Worm (Caenorhabditis elegans) whole organism, late embryonic: Measurements from ENCODE around the gene rpl-6.

Experiments used
- C38D4.7 ChIP-seq: fragments of 200-800 bp; sonication (Bioruptor generic); optimal IDR thresholded peaks from 2 replicates; lab custom pipeline; 2018; ENCODE audit warnings: mild to moderate bottlenecking, missing genetic modification characterization, moderate library complexity, missing compliant biosample characterization
- F13H6.1 ChIP-seq: sonication (generic microtip); optimal IDR thresholded peaks from 2 replicates; lab custom pipeline; 2016; ENCODE audit warnings: missing genetic modification characterization, missing compliant biosample characterization
- K09A11.1 ChIP-seq: sonication (generic microtip); optimal IDR thresholded peaks from 2 replicates; lab custom pipeline; 2017; ENCODE audit warnings: antibody characterized with exemption, mild to moderate bottlenecking, missing genetic modification characterization, missing compliant biosample characterization; ENCODE audit not compliant: insufficient read depth
- T23F11.4 ChIP-seq: fragments of 200-800 bp; sonication (Bioruptor generic); optimal IDR thresholded peaks from 2 replicates; lab custom pipeline; 2018; ENCODE audit warnings: mild to moderate bottlenecking, missing genetic modification characterization, missing compliant biosample characterization
- ahr-1 ChIP-seq: sonication (generic microtip); optimal IDR thresholded peaks from 2 replicates; lab custom pipeline; 2016; ENCODE audit warnings: missing genetic modification characterization, missing compliant biosample characterization
- ama-1 ChIP-seq: fragments of 150-350 bp; optimal IDR thresholded peaks from 2 replicates; lab custom pipeline; 2014
- ceh-14 ChIP-seq: sonication (generic microtip); optimal IDR thresholded peaks from 2 replicates; lab custom pipeline; 2016; ENCODE audit warnings: missing genotype, missing genetic modification characterization, missing compliant biosample characterization
- ceh-19 ChIP-seq: fragments of 200-800 bp; sonication (Bioruptor generic); optimal IDR thresholded peaks from 2 replicates; lab custom pipeline; 2018; ENCODE audit warnings: mild to moderate bottlenecking, missing genetic modification characterization, missing compliant biosample characterization
- ceh-2 ChIP-seq: sonication (generic microtip); optimal IDR thresholded peaks from 2 replicates; lab custom pipeline; 2016; ENCODE audit warnings: missing genotype, missing genetic modification characterization, missing compliant biosample characterization
- ceh-22 ChIP-seq: sonication (generic microtip); optimal IDR thresholded peaks from 2 replicates; lab custom pipeline; 2017; ENCODE audit warnings: missing biosample characterization, missing genetic modification characterization
- ceh-24 ChIP-seq: sonication (generic microtip); optimal IDR thresholded peaks from 2 replicates; lab custom pipeline; 2016; ENCODE audit warnings: mild to moderate bottlenecking, missing genetic modification characterization, missing compliant biosample characterization
- ceh-30 ChIP-seq: fragments of 150-350 bp; optimal IDR thresholded peaks from 2 replicates; lab custom pipeline; 2014; ENCODE audit warnings: missing biosample characterization, missing genetic modification characterization
- ceh-31 ChIP-seq: sonication (generic microtip); optimal IDR thresholded peaks from 2 replicates; lab custom pipeline; 2016; ENCODE audit warnings: missing genetic modification characterization, missing compliant biosample characterization
- ceh-34 ChIP-seq: sonication (generic microtip); optimal IDR thresholded peaks from 2 replicates; lab custom pipeline; 2016; ENCODE audit warnings: mild to moderate bottlenecking, missing genetic modification characterization, missing compliant biosample characterization
- ceh-45 ChIP-seq: fragments of 200-800 bp; sonication (Bioruptor generic); IDR thresholded peaks from 2 replicates; pipeline ENCODE4 v1.3.6; 2022; ENCODE audit warnings: missing genetic modification reagents, missing genetic modification characterization, missing compliant biosample characterization
- ceh-48 ChIP-seq: sonication (generic microtip); optimal IDR thresholded peaks from 2 replicates; lab custom pipeline; 2016; ENCODE audit warnings: missing genetic modification characterization, inconsistent platforms, missing compliant biosample characterization
- ceh-9 ChIP-seq: sonication (generic microtip); optimal IDR thresholded peaks from 2 replicates; lab custom pipeline; 2016; ENCODE audit warnings: mild to moderate bottlenecking, missing genetic modification characterization, inconsistent platforms, missing compliant biosample characterization
- che-1 ChIP-seq: sonication (generic microtip); optimal IDR thresholded peaks from 2 replicates; lab custom pipeline; 2016; ENCODE audit warnings: mild to moderate bottlenecking, missing genetic modification characterization, missing compliant biosample characterization
- elt-2 ChIP-seq: sonication (generic microtip); optimal IDR thresholded peaks from 2 replicates; lab custom pipeline; 2016; ENCODE audit warnings: missing genetic modification reagents, missing genetic modification characterization, missing compliant biosample characterization
- fax-1 ChIP-seq: sonication (generic microtip); optimal IDR thresholded peaks from 2 replicates; lab custom pipeline; 2016; ENCODE audit warnings: missing genotype, missing genetic modification characterization, missing compliant biosample characterization
- fkh-10 ChIP-seq: fragments of 150-350 bp; optimal IDR thresholded peaks from 2 replicates; lab custom pipeline; 2014; ENCODE audit warnings: missing biosample characterization, missing genetic modification reagents, missing genetic modification characterization
- gmeb-2 ChIP-seq: sonication (generic microtip); optimal IDR thresholded peaks from 2 replicates; lab custom pipeline; 2016; ENCODE audit warnings: missing genetic modification characterization, inconsistent platforms, missing compliant biosample characterization
- hlh-15 ChIP-seq: sonication (generic microtip); optimal IDR thresholded peaks from 2 replicates; lab custom pipeline; 2016; ENCODE audit warnings: missing genetic modification characterization, missing compliant biosample characterization
- hlh-30 ChIP-seq: sonication (generic microtip); optimal IDR thresholded peaks from 2 replicates; lab custom pipeline; 2017; ENCODE audit warnings: antibody characterized with exemption, missing genetic modification characterization, missing compliant biosample characterization; ENCODE audit not compliant: insufficient read depth
- hlh-6 ChIP-seq: sonication (generic microtip); optimal IDR thresholded peaks from 2 replicates; lab custom pipeline; 2016; ENCODE audit warnings: missing genotype, missing genetic modification characterization, missing compliant biosample characterization
- hlh-8 ChIP-seq: sonication (generic microtip); optimal IDR thresholded peaks from 2 replicates; lab custom pipeline; 2016; ENCODE audit warnings: missing genotype, missing genetic modification characterization, missing compliant biosample characterization
- lim-6 ChIP-seq: sonication (generic microtip); optimal IDR thresholded peaks from 2 replicates; lab custom pipeline; 2016; ENCODE audit warnings: missing genetic modification characterization, missing compliant biosample characterization
- mec-3 ChIP-seq: sonication (generic microtip); optimal IDR thresholded peaks from 2 replicates; lab custom pipeline; 2016; ENCODE audit warnings: borderline replicate concordance, missing genetic modification characterization, missing compliant biosample characterization
- nfya-1 ChIP-seq: sonication (generic microtip); optimal IDR thresholded peaks from 2 replicates; lab custom pipeline; 2017; ENCODE audit warnings: missing genetic modification characterization, mild to moderate bottlenecking, missing compliant biosample characterization, antibody characterized with exemption, moderate library complexity
- nhr-11 ChIP-seq: fragments of 150-350 bp; optimal IDR thresholded peaks from 2 replicates; lab custom pipeline; 2014; ENCODE audit warnings: missing biosample characterization, missing genetic modification characterization
- nhr-232 ChIP-seq: sonication (generic microtip); optimal IDR thresholded peaks from 2 replicates; lab custom pipeline; 2016; ENCODE audit warnings: missing genetic modification characterization, missing compliant biosample characterization
- npax-4 ChIP-seq: sonication (generic microtip); optimal IDR thresholded peaks from 2 replicates; lab custom pipeline; 2016; ENCODE audit warnings: missing genetic modification characterization, missing compliant biosample characterization
- odd-2 ChIP-seq: sonication (generic microtip); optimal IDR thresholded peaks from 2 replicates; lab custom pipeline; 2017; ENCODE audit warnings: antibody characterized with exemption, mild to moderate bottlenecking, missing genetic modification characterization, missing compliant biosample characterization
- pag-3 ChIP-seq: sonication (generic microtip); optimal IDR thresholded peaks from 2 replicates; lab custom pipeline; 2016; ENCODE audit warnings: missing compliant biosample characterization, missing genetic modification characterization, borderline replicate concordance
- pat-9 ChIP-seq: fragments of 200-800 bp; sonication (Bioruptor generic); optimal IDR thresholded peaks from 2 replicates; lab custom pipeline; 2018; ENCODE audit warnings: mild to moderate bottlenecking, missing genetic modification characterization, moderate library complexity, missing compliant biosample characterization
- pax-1 ChIP-seq: fragments of 150-350 bp; optimal IDR thresholded peaks from 2 replicates; lab custom pipeline; 2014; ENCODE audit warnings: missing biosample characterization, missing genetic modification characterization
- pha-2 ChIP-seq: sonication (generic microtip); optimal IDR thresholded peaks from 2 replicates; lab custom pipeline; 2017; ENCODE audit warnings: mild to moderate bottlenecking, missing genetic modification characterization, missing compliant biosample characterization
- pha-4 ChIP-seq: fragments of 150-350 bp; optimal IDR thresholded peaks from 2 replicates; lab custom pipeline; 2018; ENCODE audit warnings: missing biosample characterization, missing genetic modification reagents, missing genetic modification characterization
- pqm-1 ChIP-seq: sonication (generic microtip); optimal IDR thresholded peaks from 2 replicates; lab custom pipeline; 2016; ENCODE audit warnings: missing genetic modification characterization, missing compliant biosample characterization
- pros-1 ChIP-seq: fragments of 150-350 bp; optimal IDR thresholded peaks from 2 replicates; lab custom pipeline; 2014; ENCODE audit warnings: missing biosample characterization, missing genetic modification reagents, missing genetic modification characterization
- ref-2 ChIP-seq: sonication (generic microtip); optimal IDR thresholded peaks from 2 replicates; lab custom pipeline; 2016; ENCODE audit warnings: missing genetic modification characterization, missing compliant biosample characterization
- rnt-1 ChIP-seq: sonication (generic microtip); optimal IDR thresholded peaks from 2 replicates; lab custom pipeline; 2016; ENCODE audit warnings: missing genetic modification characterization, missing compliant biosample characterization
- sox-2 ChIP-seq: fragments of 200-800 bp; sonication (Bioruptor generic); IDR thresholded peaks from 2 replicates; pipeline ENCODE4 v1.3.6; 2022; ENCODE audit warnings: missing genetic modification reagents, missing genetic modification characterization, missing compliant biosample characterization
- sox-4 ChIP-seq: sonication (generic microtip); optimal IDR thresholded peaks from 2 replicates; lab custom pipeline; 2017; ENCODE audit warnings: mild to moderate bottlenecking, missing genetic modification characterization, inconsistent platforms, missing compliant biosample characterization
- tbx-2 ChIP-seq: sonication (generic microtip); optimal IDR thresholded peaks from 2 replicates; lab custom pipeline; 2016; ENCODE audit warnings: missing genetic modification characterization, missing compliant biosample characterization
- tbx-7 ChIP-seq: sonication (generic microtip); optimal IDR thresholded peaks from 2 replicates; lab custom pipeline; 2016; ENCODE audit warnings: missing genotype, missing genetic modification characterization, missing compliant biosample characterization
- ttx-3 ChIP-seq: sonication (generic microtip); optimal IDR thresholded peaks from 2 replicates; lab custom pipeline; 2016; ENCODE audit warnings: missing genetic modification reagents, missing genetic modification characterization, missing compliant biosample characterization
- unc-42 ChIP-seq: sonication (generic microtip); optimal IDR thresholded peaks from 2 replicates; lab custom pipeline; 2016; ENCODE audit warnings: missing genotype, missing genetic modification characterization, missing compliant biosample characterization
- unc-55 ChIP-seq: sonication (generic microtip); optimal IDR thresholded peaks from 2 replicates; lab custom pipeline; 2017; ENCODE audit warnings: missing biosample characterization, missing genetic modification reagents, missing genetic modification characterization
- zip-5 ChIP-seq: sonication (generic microtip); optimal IDR thresholded peaks from 2 replicates; lab custom pipeline; 2016; ENCODE audit warnings: missing genetic modification characterization, missing compliant biosample characterization
- ztf-16 ChIP-seq: sonication (generic microtip); optimal IDR thresholded peaks from 2 replicates; lab custom pipeline; 2017; ENCODE audit warnings: missing genetic modification characterization, missing compliant biosample characterization

The rpl-6 gene

ce11 chrIII:7180613-7181012 lies 27.6 kb upstream of the rpl-6 start, which contains the start of gene ndab-2:
ndab-2 (plus strand) TSS chrIII:7180752.
- no peak for TF ChIP-seq ttx-3 (tag; lab: Kevin White, UChicago)
- no peak for TF ChIP-seq ceh-34 (tag; lab: Kevin White, UChicago)
- no peak for TF ChIP-seq K09A11.1 (tag; lab: Kevin White, UChicago)
- TF ChIP-seq fax-1 (tag; lab: Kevin White, UChicago) = no peak
- no peak for TF ChIP-seq mec-3 (tag; lab: Kevin White, UChicago)
- no peak for TF ChIP-seq hlh-30 (tag; lab: Kevin White, UChicago)
- no peak for TF ChIP-seq ref-2 (tag; lab: Kevin White, UChicago)
- TF ChIP-seq ceh-22 (tag; lab: Kevin White, UChicago) = no peak
- TF ChIP-seq pha-4 (tag; lab: Kevin White, UChicago) = no peak
- no peak for TF ChIP-seq odd-2
- no peak for TF ChIP-seq tbx-2
- TF ChIP-seq pros-1 (tag; lab: Kevin White, UChicago) = no peak
- no peak for TF ChIP-seq unc-42 (tag; lab: Kevin White, UChicago)
- no peak for TF ChIP-seq lim-6
- no peak for TF ChIP-seq ceh-31 (tag; lab: Kevin White, UChicago)
- TF ChIP-seq nhr-11 (tag; lab: Kevin White, UChicago) = no peak

ce11 chrIII:7181822-7182221 lies 26.4 kb upstream of the rpl-6 start, which contains the start of gene epg-4:
epg-4 (plus strand) TSS chrIII:7182167.
- TF ChIP-seq ceh-14 (tag; lab: Kevin White, UChicago) (no peak), ttx-3 (tag; lab: Kevin White, UChicago) (peak; percentile 11), pat-9 (no peak), ceh-9 (tag; lab: Kevin White, UChicago) (no peak), hlh-30 (tag; lab: Kevin White, UChicago) (peak; percentile 91), pax-1 (tag; lab: Kevin White, UChicago) (no peak), hlh-15 (tag; lab: Kevin White, UChicago) (no peak), sox-2 (GFP tag; lab: Robert Waterston, UW) (no peak), ceh-31 (tag; lab: Kevin White, UChicago) (peak; percentile 73), nfya-1 (tag; lab: Kevin White, UChicago) (no peak), sox-4 (tag; lab: Kevin White, UChicago) (no peak), ama-1 (lab: Kevin White, UChicago) (no peak), nhr-232 (tag; lab: Kevin White, UChicago) (no peak), ceh-48 (tag; lab: Kevin White, UChicago) (no peak), ceh-24 (tag; lab: Kevin White, UChicago) (no peak), rnt-1 (tag; lab: Kevin White, UChicago) (peak; percentile 34), tbx-7 (no peak), elt-2 (tag; lab: Kevin White, UChicago) (no peak), ceh-2 (no peak), T23F11.4 (GFP tag; lab: Kevin White, UChicago) (no peak), unc-55 (GFP tag; lab: Kevin White, UChicago) (no peak), pros-1 (tag; lab: Kevin White, UChicago) (no peak), che-1 (tag; lab: Kevin White, UChicago) (no peak), pha-2 (tag; lab: Kevin White, UChicago) (no peak), ahr-1 (tag; lab: Kevin White, UChicago) (no peak), F13H6.1 (tag; lab: Kevin White, UChicago) (no peak), ceh-19 (no peak), hlh-6 (no peak), odd-2 (no peak), pqm-1 (tag; lab: Kevin White, UChicago) (no peak), fkh-10 (GFP tag; lab: Kevin White, UChicago) (no peak), ceh-45 (GFP tag; lab: Robert Waterston, UW) (no peak), npax-4 (tag; lab: Kevin White, UChicago) (no peak), K09A11.1 (tag; lab: Kevin White, UChicago) (no peak), gmeb-2 (tag; lab: Kevin White, UChicago) (no peak), tbx-2 (peak; percentile 22), hlh-8 (no peak), zip-5 (tag; lab: Kevin White, UChicago) (no peak), ceh-30 (no peak), ztf-16 (tag; lab: Kevin White, UChicago) (no peak), ceh-34 (tag; lab: Kevin White, UChicago) (no peak), pag-3 (tag; lab: Kevin White, UChicago) (no peak), C38D4.7 (GFP tag; lab: Kevin White, UChicago) (no peak), unc-42 (tag; lab: Kevin White, UChicago) (peak; percentile 3), ref-2 (tag; lab: Kevin White, UChicago) (peak; percentile 32)
